Worm (Caenorhabditis elegans) whole organism, L3 larva: ENCODE measurements around the gene smg-3.

Experiments used
- ceh-9 ChIP-seq: sonication (generic microtip); optimal IDR thresholded peaks from 2 replicates; lab custom pipeline; 2018; ENCODE audit warnings: missing biosample characterization, missing genetic modification characterization
- egl-27 ChIP-seq: sonication (generic microtip); optimal IDR thresholded peaks from 4 replicates; lab custom pipeline; 2017; ENCODE audit warnings: missing biosample characterization, missing genetic modification reagents, missing genetic modification characterization
- nhr-11 ChIP-seq: fragments of 150-350 bp; optimal IDR thresholded peaks from 2 replicates; lab custom pipeline; 2014; ENCODE audit warnings: missing biosample characterization, missing genetic modification characterization
- pha-4 ChIP-seq: fragments of 150-350 bp; optimal IDR thresholded peaks from 2 replicates; lab custom pipeline; 2014; ENCODE audit warnings: missing biosample characterization, missing genetic modification reagents, missing genetic modification characterization
- pqm-1 ChIP-seq: fragments of 150-350 bp; optimal IDR thresholded peaks from 2 replicates; lab custom pipeline; 2017; ENCODE audit warnings: missing biosample characterization, missing genetic modification characterization, inconsistent platforms
- zag-1 ChIP-seq: fragments of 150-350 bp; optimal IDR thresholded peaks from 2 replicates; lab custom pipeline; 2014; ENCODE audit warnings: missing biosample characterization, missing genetic modification characterization
- ztf-4 ChIP-seq: fragments of 150-350 bp; optimal IDR thresholded peaks from 2 replicates; lab custom pipeline; 2014; ENCODE audit warnings: missing biosample characterization, missing genetic modification characterization

- no peak for TF ChIP-seq nhr-11
- TF ChIP-seq zag-1 (tag; lab: Kevin White, UChicago) = no peak
- TF ChIP-seq egl-27 = no peak
- TF ChIP-seq pqm-1 (tag; lab: Kevin White, UChicago) = no peak
- TF ChIP-seq ztf-4 (tag; lab: Kevin White, UChicago) = no peak
- no peak for TF ChIP-seq ceh-9 (tag; lab: Kevin White, UChicago)
- no peak for TF ChIP-seq pha-4
These were observed 46.2 kb upstream of the smg-3 start, which contains the start of the genes Y73B6BL.23 and htp-2 for ce11 chrIV:6419031-6419582.
